Fruit fly (Drosophila melanogaster): Measurements from ENCODE around the gene Elo68alpha.
"Not testable (repeated sequence)": the region's sequence is repeated elsewhere in the genome, so short reads cannot be mapped to it uniquely, and the experiment has no call there.

- not testable (repeated sequence) for TF ChIP-seq lola, Abd-B, Mio, br (GFP tag; optimal IDR thresholded peaks at IDR 0.05)
Observed at dm6 chr3L:11132055-11132454, 29.2 kb upstream of the Elo68alpha start, which contains the start of gene CG32074.
